Worm (Caenorhabditis elegans) whole organism, L2 larva: Measurements from ENCODE around the gene Y55F3BR.6.

Experiments used
- R02D3.7 ChIP-seq: fragments of 150-350 bp; optimal IDR thresholded peaks from 2 replicates; lab custom pipeline; 2014; ENCODE audit warnings: missing biosample characterization, missing genetic modification characterization
- blmp-1 ChIP-seq: sonication (generic microtip); optimal IDR thresholded peaks from 2 replicates; lab custom pipeline; 2017; ENCODE audit warnings: missing genetic modification characterization, mild to moderate bottlenecking, missing compliant biosample characterization, antibody characterized with exemption, moderate library complexity; ENCODE audit not compliant: insufficient read depth
- nhr-10 ChIP-seq: sonication (generic microtip); optimal IDR thresholded peaks from 2 replicates; lab custom pipeline; 2017; ENCODE audit warnings: missing biosample characterization, missing genetic modification characterization
- snpc-4 ChIP-seq: fragments of 150-350 bp; optimal IDR thresholded peaks from 2 replicates; lab custom pipeline; 2014; ENCODE audit warnings: missing biosample characterization, missing genetic modification characterization

- TF ChIP-seq snpc-4 (tag; lab: Kevin White, UChicago) (no peak), R02D3.7 (no peak), nhr-10 (tag; lab: Kevin White, UChicago) (no peak), blmp-1 (tag; lab: Kevin White, UChicago) (no peak)
Measured at ce11 chrIV:860810-861209, 18.9 kb upstream of the Y55F3BR.6 start.
